Fruit fly (Drosophila melanogaster) Kc167 (cell line): ENCODE results near the gene CG11619.

Experiments
- Myc ChIP-seq: fragments of >200 bp; optimal IDR thresholded peaks from 2 replicates; lab custom pipeline; 2017; ENCODE audit warnings: missing external identifiers
- Sin3A ChIP-seq: fragments of >200 bp; optimal IDR thresholded peaks from 2 replicates; lab custom pipeline; 2018; ENCODE audit warnings: missing external identifiers
- h ChIP-seq: fragments of >200 bp; optimal IDR thresholded peaks from 3 replicates; lab custom pipeline; 2018; ENCODE audit warnings: missing external identifiers
- insv ChIP-seq: fragments of >200 bp; optimal IDR thresholded peaks from 3 replicates; lab custom pipeline; 2018; ENCODE audit warnings: missing external identifiers
- psq ChIP-seq: fragments of >200 bp; optimal IDR thresholded peaks from 2 replicates; lab custom pipeline; 2017; ENCODE audit warnings: missing external identifiers
- ttk ChIP-seq: sonication (Bioruptor generic); optimal IDR thresholded peaks from 2 replicates; lab custom pipeline; 2017; ENCODE audit warnings: missing external identifiers

dm6 chr3L:19024800-19025199, 36.7 kb upstream of the CG11619 start:
- TF ChIP-seq psq (lab: Kevin White, UChicago) (no peak), h (lab: Kevin White, UChicago) (no peak), insv (lab: Kevin White, UChicago) (no peak), Sin3A (no peak), Myc (lab: Kevin White, UChicago) (no peak), ttk (lab: Kevin White, UChicago) (no peak)
